Worm (Caenorhabditis elegans): ENCODE data around the gene mltn-10.

ce11 chrII:14616402-14616801, 6.5 kb upstream of the mltn-10 start:
- TF ChIP-seq hmg-1.1 (GFP tag; IDR thresholded peaks at IDR 0.05) (no peak), nhr-10 (tag; optimal IDR thresholded peaks at IDR 0.05) (no peak)

All from whole organism, L4 larva.